Fruit fly (Drosophila melanogaster) whole organism, wandering third instar larva: ENCODE measurements around the gene TTLL1A.

ENCODE experiments used
- CG32264 ChIP-seq: fragments of 200-800 bp; sonication (Bioruptor generic); optimal IDR thresholded peaks from 2 replicates; lab custom pipeline; 2016; ENCODE audit warnings: missing biosample characterization, missing genetic modification characterization
- CG9705 ChIP-seq: fragments of 200-800 bp; sonication (Bioruptor generic); optimal IDR thresholded peaks from 2 replicates; lab custom pipeline; 2018; ENCODE audit warnings: missing biosample characterization, mild to moderate bottlenecking, missing genetic modification characterization
- Dfd ChIP-seq: fragments of >200 bp; optimal IDR thresholded peaks from 2 replicates; lab custom pipeline; 2017; ENCODE audit warnings: missing biosample characterization, missing genetic modification characterization
- Hnf4 ChIP-seq: fragments of 200-800 bp; sonication (Bioruptor generic); optimal IDR thresholded peaks from 2 replicates; lab custom pipeline; 2016; ENCODE audit warnings: missing biosample characterization, mild to moderate bottlenecking, missing genetic modification characterization
- Myc ChIP-seq: fragments of >200 bp; optimal IDR thresholded peaks from 2 replicates; lab custom pipeline; 2017
- foxo ChIP-seq, 2 experiments: fragments of 200-800 bp; sonication (Bioruptor generic); optimal IDR thresholded peaks; 2 replicates in 1 of 2; 3 replicates in 1 of 2; lab custom pipeline; 2016 to 2017; ENCODE audit warnings: missing biosample characterization in 2 of 2, missing genetic modification characterization in 2 of 2
- fru ChIP-seq: fragments of 200-800 bp; sonication (Bioruptor generic); optimal IDR thresholded peaks from 3 replicates; lab custom pipeline; 2016; ENCODE audit warnings: missing biosample characterization, mild to moderate bottlenecking, missing genetic modification characterization
- jim ChIP-seq: fragments of 175-275, 200-325 bp; sonication (Bioruptor generic); optimal IDR thresholded peaks from 2 replicates; lab custom pipeline; 2016; ENCODE audit warnings: missing biosample characterization, mild to moderate bottlenecking, missing genetic modification characterization
- pan ChIP-seq: fragments of >200 bp; optimal IDR thresholded peaks from 2 replicates; lab custom pipeline; 2017
- tai ChIP-seq: sonication (Bioruptor generic); optimal IDR thresholded peaks from 2 replicates; lab custom pipeline; 2016; ENCODE audit warnings: missing biosample characterization, missing genetic modification characterization

- TF ChIP-seq Hnf4 (peak; percentile 50), fru (GFP tag; lab: Kevin White, UChicago) (peak; percentile 40), tai (GFP tag; lab: Kevin White, UChicago) (no peak), CG32264 (GFP tag; lab: Kevin White, UChicago) (no peak), pan (no peak), Myc (lab: Kevin White, UChicago) (no peak), foxo (GFP tag; optimal IDR thresholded peaks at IDR 0.05; lab: Kevin White, UChicago) (peak in 1 of 2 experiments; percentile 62), Dfd (GFP tag; lab: Kevin White, UChicago) (no peak), jim (GFP tag; lab: Kevin White, UChicago) (no peak), CG9705 (no peak)
These were observed 30.3 kb downstream of the TTLL1A start for dm6 chrX:17172123-17172522.
